Worm (Caenorhabditis elegans) whole organism, L3 larva: ENCODE data around the gene F39G3.3.

Experiments
- ZK546.5 ChIP-seq: sonication (generic microtip); optimal IDR thresholded peaks from 2 replicates; lab custom pipeline; 2017; ENCODE audit warnings: missing biosample characterization, missing genetic modification characterization
- elt-2 ChIP-seq: sonication (generic microtip); optimal IDR thresholded peaks from 2 replicates; lab custom pipeline; 2016; ENCODE audit warnings: missing genetic modification reagents, mild to moderate bottlenecking, missing genetic modification characterization, missing compliant biosample characterization
- fkh-10 ChIP-seq: sonication (generic microtip); optimal IDR thresholded peaks from 2 replicates; lab custom pipeline; 2017; ENCODE audit warnings: missing biosample characterization, missing genetic modification reagents, missing genetic modification characterization
- nhr-237 ChIP-seq: fragments of 150-350 bp; optimal IDR thresholded peaks from 2 replicates; lab custom pipeline; 2014; ENCODE audit warnings: missing biosample characterization, missing genetic modification characterization

- no peak for TF ChIP-seq nhr-237 (tag; lab: Kevin White, UChicago)
- TF ChIP-seq elt-2 (tag; lab: Kevin White, UChicago) = no peak
- TF ChIP-seq ZK546.5 (tag; lab: Kevin White, UChicago) = no peak
- no peak for TF ChIP-seq fkh-10
Observed at ce11 chrV:4687944-4688505, 43.7 kb upstream of the F39G3.3 start, which contains the start of gene K03B4.2.
